Worm (Caenorhabditis elegans): ENCODE results near the gene unc-85.

The unc-85 gene

DNA sequence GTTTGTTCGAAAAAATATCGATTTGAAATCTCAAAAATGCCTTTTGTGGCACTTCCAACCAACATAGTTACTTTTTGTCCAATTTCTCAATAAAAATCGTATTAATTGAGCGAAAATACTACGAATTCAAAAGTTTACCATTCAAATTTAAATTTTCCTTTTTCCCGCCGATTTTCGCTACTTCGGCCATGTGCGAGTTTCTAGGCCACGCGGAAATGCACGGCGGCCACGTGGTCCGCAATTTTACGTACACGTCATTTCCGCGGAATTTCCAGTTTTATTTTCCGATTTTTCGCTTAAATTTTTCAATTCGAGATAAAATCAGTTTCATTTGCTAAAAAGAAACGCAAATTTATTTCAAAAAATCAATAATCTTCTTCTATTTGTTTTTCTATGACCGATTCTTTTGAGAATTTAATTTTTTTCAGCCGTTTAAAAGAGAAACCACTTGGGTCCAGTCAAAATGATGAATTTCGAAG, 38.2 kb downstream of the unc-85 start, which contains the start of gene eas-1 (continued):
- TF ChIP-seq K02D7.2 (tag; optimal IDR thresholded peaks at IDR 0.05) (no peak), hlh-15 (tag; optimal IDR thresholded peaks at IDR 0.05) (peak; percentile 13), ceh-14 (tag; optimal IDR thresholded peaks at IDR 0.05) (peak; percentile 65), zip-5 (tag; optimal IDR thresholded peaks at IDR 0.05) (peak; percentile 74), pax-1 (tag; optimal IDR thresholded peaks at IDR 0.05) (peak; percentile 8), ref-2 (tag; optimal IDR thresholded peaks at IDR 0.05) (peak; percentile 86), ceh-9 (tag; optimal IDR thresholded peaks at IDR 0.05) (no peak), ttx-3 (tag; optimal IDR thresholded peaks at IDR 0.05) (peak; percentile 9), ceh-31 (tag; optimal IDR thresholded peaks at IDR 0.05) (peak; percentile 96), pat-9 (tag; optimal IDR thresholded peaks at IDR 0.05) (no peak), T23F11.4 (GFP tag; optimal IDR thresholded peaks at IDR 0.05) (no peak), odd-2 (tag; optimal IDR thresholded peaks at IDR 0.05) (no peak), hlh-30 (tag; optimal IDR thresholded peaks at IDR 0.05; ENCODE audit: insufficient read depth) (peak; percentile 83), C08G9.2 (tag; optimal IDR thresholded peaks at IDR 0.05) (peak; percentile 98), pha-4 (tag; optimal IDR thresholded peaks at IDR 0.05) (no peak), unc-86 (tag; optimal IDR thresholded peaks at IDR 0.05) (peak; percentile 5), fax-1 (tag; optimal IDR thresholded peaks at IDR 0.05) (no peak), dve-1 (tag; optimal IDR thresholded peaks at IDR 0.05) (no peak), K09A11.1 (tag; optimal IDR thresholded peaks at IDR 0.05; ENCODE audit: insufficient read depth) (no peak), ceh-24 (tag; optimal IDR thresholded peaks at IDR 0.05) (no peak), ceh-30 (tag; optimal IDR thresholded peaks at IDR 0.05) (no peak), ceh-22 (tag; optimal IDR thresholded peaks at IDR 0.05) (no peak), ceh-48 (tag; optimal IDR thresholded peaks at IDR 0.05) (no peak), pqm-1 (tag; optimal IDR thresholded peaks at IDR 0.05) (peak; percentile 46), ceh-34 (tag; optimal IDR thresholded peaks at IDR 0.05) (peak; percentile 24), ceh-45 (GFP tag; IDR thresholded peaks at IDR 0.05) (no peak), tbx-7 (tag; optimal IDR thresholded peaks at IDR 0.05) (peak; percentile 93), rnt-1 (tag; optimal IDR thresholded peaks at IDR 0.05) (peak; percentile 91), ahr-1 (tag; optimal IDR thresholded peaks at IDR 0.05) (no peak), lin-11 (tag; optimal IDR thresholded peaks at IDR 0.05) (no peak), nhr-11 (tag; optimal IDR thresholded peaks at IDR 0.05) (no peak), pha-2 (tag; optimal IDR thresholded peaks at IDR 0.05) (no peak), sox-2 (GFP tag; IDR thresholded peaks at IDR 0.05) (no peak), fkh-6 (tag; optimal IDR thresholded peaks at IDR 0.05) (peak; percentile 34), lim-6 (tag; optimal IDR thresholded peaks at IDR 0.05) (peak; percentile 59)

DNA sequence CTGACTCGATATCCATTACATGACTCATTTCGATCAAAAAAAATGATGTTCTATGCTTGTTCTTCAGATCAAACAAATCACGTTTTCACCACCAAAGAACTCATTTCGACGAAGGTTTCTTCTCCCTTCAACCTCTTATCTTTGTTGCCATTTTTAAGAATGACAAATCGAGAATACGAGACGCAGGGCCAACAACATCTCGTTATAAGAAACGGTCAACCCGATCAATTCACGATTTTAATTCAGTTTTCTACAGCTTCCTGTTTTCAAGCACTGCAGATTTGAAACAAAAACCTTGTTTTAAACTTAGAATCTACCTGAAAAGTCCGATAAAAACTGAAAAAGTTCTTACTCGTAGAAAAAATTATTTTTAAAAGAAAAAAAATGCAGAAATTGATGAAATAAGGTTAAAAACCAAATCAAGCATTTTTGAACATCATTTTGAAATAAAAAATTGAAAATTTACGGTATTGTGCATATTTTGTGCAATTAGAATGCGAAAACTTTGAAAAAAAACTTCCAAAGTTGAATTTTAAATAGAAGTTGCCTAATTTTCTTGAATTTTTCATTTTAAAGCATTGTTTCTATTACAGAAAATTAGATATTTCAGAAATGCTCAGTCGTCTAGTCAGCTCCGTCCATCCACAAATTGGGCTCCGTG, 39.8 kb downstream of the unc-85 start, which contains the start of gene acs-11:
TSS of gene acs-11 (plus strand) at position 611 of the 661 bp plus-strand sequence.
- no peak for TF ChIP-seq ceh-2 (tag; optimal IDR thresholded peaks at IDR 0.05)
- no peak for TF ChIP-seq K02D7.2 (tag; optimal IDR thresholded peaks at IDR 0.05)
- TF ChIP-seq ceh-18 (tag; optimal IDR thresholded peaks at IDR 0.05), result no peak
- no peak for TF ChIP-seq hlh-8 (tag; optimal IDR thresholded peaks at IDR 0.05)
- TF ChIP-seq pros-1 (tag; optimal IDR thresholded peaks at IDR 0.05), result no peak
- no peak for TF ChIP-seq K09A11.1 (tag; optimal IDR thresholded peaks at IDR 0.05; ENCODE audit: insufficient read depth)
- no peak for TF ChIP-seq tbx-7 (tag; optimal IDR thresholded peaks at IDR 0.05)
- TF ChIP-seq pax-1 (tag; optimal IDR thresholded peaks at IDR 0.05), result no peak
- TF ChIP-seq odd-2 (tag; optimal IDR thresholded peaks at IDR 0.05), result no peak
- no peak for TF ChIP-seq ttx-3 (tag; optimal IDR thresholded peaks at IDR 0.05)
- TF ChIP-seq T23F11.4 (GFP tag; optimal IDR thresholded peaks at IDR 0.05), result no peak
- no peak for TF ChIP-seq pqm-1 (tag; optimal IDR thresholded peaks at IDR 0.05)
- no peak for TF ChIP-seq ceh-30 (tag; optimal IDR thresholded peaks at IDR 0.05)

All from whole organism, late embryonic.